Fruit fly (Drosophila melanogaster): Measurements from ENCODE around the gene CG4462.

DNA sequence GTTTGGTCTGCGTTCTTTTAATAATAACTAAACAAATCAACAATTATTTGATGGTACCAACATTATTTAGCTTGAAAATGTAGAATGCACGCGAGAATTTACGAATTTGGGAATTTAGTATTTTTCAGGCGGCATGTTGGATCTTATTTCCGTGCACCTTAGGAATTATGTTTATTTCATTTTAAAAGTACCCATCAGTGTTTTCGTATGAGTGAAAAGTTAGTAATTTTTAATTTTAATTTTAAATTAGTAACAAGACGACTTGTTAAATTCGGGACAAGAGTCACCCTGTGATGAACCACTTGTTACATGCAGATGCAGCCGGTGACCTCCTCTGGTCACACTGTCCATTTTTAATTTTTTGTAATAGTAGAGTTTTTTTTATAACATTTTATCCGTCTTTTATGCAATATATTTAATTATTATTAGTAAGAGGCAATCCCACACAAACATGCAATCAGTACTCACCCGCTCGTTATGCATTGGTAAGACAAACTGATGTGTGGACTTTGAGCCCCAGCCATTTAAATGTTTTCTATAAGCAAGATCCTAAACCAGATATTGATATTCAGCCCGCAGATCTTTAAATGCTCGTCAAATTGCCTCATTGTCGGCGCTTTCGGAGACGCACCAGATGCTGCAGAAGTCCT lies 47.6 kb downstream of the CG4462 start, which contains the start of the genes CG17186 and Arc42:
- TF ChIP-seq CG32264 (GFP tag; optimal IDR thresholded peaks at IDR 0.05): no peak
- no peak for TF ChIP-seq Dfd (GFP tag; optimal IDR thresholded peaks at IDR 0.05)
